Worm (Caenorhabditis elegans) whole organism, midembryonic: ENCODE measurements around the gene T13C5.2.

Experiments
- T22C8.4 ChIP-seq: fragments of 200-800 bp; sonication (Bioruptor generic); IDR thresholded peaks from 2 replicates; pipeline ENCODE4 v1.3.6; 2022; ENCODE audit warnings: missing genetic modification characterization, missing compliant biosample characterization
- cog-1 ChIP-seq: sonication (generic microtip); optimal IDR thresholded peaks from 2 replicates; lab custom pipeline; 2016; ENCODE audit warnings: missing genetic modification characterization, missing compliant biosample characterization
- flt-1 ChIP-seq: fragments of 200-800 bp; sonication (Bioruptor generic); IDR thresholded peaks from 2 replicates; pipeline ENCODE4 v1.3.6; 2022; ENCODE audit warnings: missing genetic modification characterization, missing compliant biosample characterization
- klf-2 ChIP-seq: fragments of 200-800 bp; sonication (Bioruptor generic); conservative IDR thresholded peaks from 2 replicates; pipeline ENCODE4 v1.3.6; 2022; ENCODE audit warnings: missing genetic modification reagents, missing genetic modification characterization, missing compliant biosample characterization
- med-1 ChIP-seq: sonication (generic microtip); optimal IDR thresholded peaks from 2 replicates; lab custom pipeline; 2017; ENCODE audit warnings: missing genetic modification characterization, mild to moderate bottlenecking, missing compliant biosample characterization, antibody characterized with exemption, missing genetic modification reagents; ENCODE audit not compliant: insufficient read depth
- ref-1 ChIP-seq: fragments of 200-800 bp; sonication (Bioruptor generic); conservative IDR thresholded peaks from 2 replicates; pipeline ENCODE4 v1.3.6; 2022; ENCODE audit warnings: missing genetic modification reagents, missing genetic modification characterization, missing compliant biosample characterization
- tab-1 ChIP-seq: fragments of 200-800 bp; sonication (Bioruptor generic); IDR thresholded peaks from 2 replicates; pipeline ENCODE4 v1.3.6; 2022; ENCODE audit warnings: missing genetic modification characterization, missing compliant biosample characterization
- ztf-23 ChIP-seq: fragments of 200-800 bp; sonication (Bioruptor generic); IDR thresholded peaks from 2 replicates; pipeline ENCODE4 v1.3.6; 2022; ENCODE audit warnings: missing genetic modification reagents, missing genetic modification characterization, missing compliant biosample characterization
- ztf-29 ChIP-seq: fragments of 200-800 bp; sonication (Bioruptor generic); IDR thresholded peaks from 2 replicates; pipeline ENCODE4 v1.3.6; 2022; ENCODE audit warnings: missing genetic modification reagents, missing genetic modification characterization, missing compliant biosample characterization

T13C5.2 gene

DNA sequence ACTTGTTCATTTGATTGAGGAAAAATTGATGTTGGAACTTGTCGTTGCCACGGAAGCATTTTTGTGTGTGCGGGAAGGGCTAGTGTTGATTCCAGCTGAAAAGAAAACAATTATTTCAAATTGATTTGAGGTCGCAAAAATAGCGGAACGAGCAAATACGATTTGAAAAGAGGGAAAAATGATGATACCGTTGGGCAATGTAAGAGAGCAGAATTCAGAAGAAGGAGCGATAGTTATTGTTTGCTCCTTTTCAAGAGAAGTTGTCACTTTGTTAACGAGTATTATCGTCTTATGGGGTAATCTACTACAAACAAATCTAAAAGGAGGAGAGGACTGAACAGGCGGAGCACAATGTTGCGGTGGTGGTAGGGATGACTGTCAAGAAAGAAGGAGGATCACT, 24.4 kb upstream of the T13C5.2 start, which contains the start of gene odd-2:
odd-2 (minus strand) TSS at position 101 of the 400 bp plus-strand sequence.
- TF ChIP-seq tab-1 (GFP tag; lab: Robert Waterston, UW) (no peak), cog-1 (tag; lab: Kevin White, UChicago) (no peak), klf-2 (no peak), ztf-23 (no peak), med-1 (GFP tag; lab: Kevin White, UChicago) (no peak), T22C8.4 (GFP tag; lab: Robert Waterston, UW) (no peak), ztf-29 (no peak), flt-1 (GFP tag; lab: Robert Waterston, UW) (no peak), ref-1 (no peak)

DNA sequence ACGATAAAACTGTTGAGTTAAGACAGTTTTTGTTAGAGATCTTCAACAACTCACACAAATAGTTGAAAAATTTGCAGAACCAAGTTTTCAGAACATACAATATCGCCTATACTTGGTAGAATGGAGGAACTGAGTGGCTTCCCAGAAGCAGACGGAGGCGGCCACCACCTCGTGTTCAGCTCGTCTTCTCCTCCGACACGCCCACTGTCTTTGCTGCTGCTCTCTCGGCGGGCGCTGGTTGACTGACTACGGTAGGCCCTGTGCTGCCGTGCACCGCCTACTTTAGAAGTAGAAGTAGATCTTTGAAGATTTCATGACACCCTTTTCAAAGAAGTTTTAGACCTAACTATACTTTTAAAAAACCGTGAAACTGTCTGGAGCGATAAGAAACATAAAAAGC, 22.8 kb upstream of the T13C5.2 start:
- TF ChIP-seq flt-1 (GFP tag; lab: Robert Waterston, UW) (no peak), ztf-29 (no peak), cog-1 (tag; lab: Kevin White, UChicago) (no peak), med-1 (GFP tag; lab: Kevin White, UChicago) (no peak), ref-1 (no peak), ztf-23 (no peak)

DNA sequence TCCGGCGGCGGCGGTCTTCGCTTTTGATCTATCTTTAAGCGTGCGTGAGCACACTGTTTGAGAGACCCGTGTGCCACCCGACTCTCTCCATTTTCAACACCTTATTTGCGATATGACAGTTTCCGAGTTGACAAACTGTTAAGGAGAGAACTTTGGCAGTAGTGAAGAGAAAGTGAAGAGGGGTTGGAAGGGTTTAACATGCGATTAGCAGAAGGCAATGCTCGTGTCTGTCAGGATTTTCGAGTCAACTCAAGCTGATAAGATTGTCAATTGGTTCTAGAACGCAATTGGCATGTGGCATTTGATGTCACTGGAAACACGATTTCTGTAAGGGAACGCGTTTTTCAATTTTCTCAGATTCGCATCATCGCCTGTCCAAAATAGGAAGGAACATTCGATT, 17.4 kb upstream of the T13C5.2 start:
- TF ChIP-seq flt-1 (GFP tag; lab: Robert Waterston, UW) = no peak
- TF ChIP-seq ztf-23 = no peak
- TF ChIP-seq cog-1 (tag; lab: Kevin White, UChicago) = no peak
- TF ChIP-seq tab-1 (GFP tag; lab: Robert Waterston, UW) = no peak
- TF ChIP-seq med-1 (GFP tag; lab: Kevin White, UChicago) = no peak
- TF ChIP-seq T22C8.4 (GFP tag; lab: Robert Waterston, UW) = no peak
- no peak for TF ChIP-seq klf-2
- TF ChIP-seq ref-1 = no peak

DNA sequence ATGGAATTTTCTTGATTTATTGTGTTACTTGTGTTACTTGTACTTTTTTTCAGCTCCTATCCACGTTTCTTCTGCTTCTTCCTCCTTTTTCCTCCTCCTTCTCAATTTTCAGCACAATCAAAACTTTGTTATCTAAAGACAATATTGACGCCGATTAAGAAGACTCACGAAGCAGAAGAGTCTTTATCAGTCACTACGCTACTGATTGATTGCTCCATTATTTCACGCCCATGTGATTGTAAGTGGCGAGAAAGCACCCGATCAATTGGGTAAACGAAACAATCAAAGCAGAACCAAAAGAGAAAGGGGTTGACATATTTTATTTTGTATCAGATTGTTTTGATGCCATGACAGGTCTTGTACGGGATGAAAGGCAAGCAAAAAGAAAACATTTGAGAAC, 15.6 kb upstream of the T13C5.2 start, which contains the start of gene T25B2.2:
T25B2.2 (plus strand) TSS at position 392 of the 400 bp plus-strand sequence.
- TF ChIP-seq ztf-23 = no peak
- TF ChIP-seq T22C8.4 (GFP tag; lab: Robert Waterston, UW) = no peak
- TF ChIP-seq ztf-29 = no peak
- no peak for TF ChIP-seq tab-1 (GFP tag; lab: Robert Waterston, UW)
- TF ChIP-seq klf-2 = no peak
- no peak for TF ChIP-seq flt-1 (GFP tag; lab: Robert Waterston, UW)
- TF ChIP-seq cog-1 (tag; lab: Kevin White, UChicago) = no peak
- TF ChIP-seq ref-1 = no peak
- TF ChIP-seq med-1 (GFP tag; lab: Kevin White, UChicago) = no peak

DNA sequence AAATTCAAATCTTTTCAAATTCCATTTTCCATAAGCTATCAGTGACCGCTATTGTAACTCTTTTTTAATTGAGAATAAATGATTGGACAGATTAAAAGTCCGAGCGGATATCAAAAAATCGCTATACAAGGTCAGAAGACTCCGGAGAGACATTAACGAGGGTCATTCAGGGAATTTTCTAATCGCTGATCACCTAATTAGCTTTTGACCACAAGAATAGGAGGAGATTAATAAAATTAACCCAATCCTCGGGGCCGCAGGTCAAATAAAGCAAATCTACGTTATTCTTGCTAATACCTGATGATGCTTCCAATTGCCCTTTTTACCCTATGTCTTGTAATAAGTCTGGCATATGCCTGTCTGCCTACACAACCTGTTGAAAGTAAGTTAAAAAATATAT, 11.2 kb upstream of the T13C5.2 start, which contains the start of gene T25B2.1:
T25B2.1 (plus strand) TSS at position 301 of the 400 bp plus-strand sequence.
- TF ChIP-seq tab-1 (GFP tag; lab: Robert Waterston, UW) (no peak), klf-2 (no peak), T22C8.4 (GFP tag; lab: Robert Waterston, UW) (no peak), med-1 (GFP tag; lab: Kevin White, UChicago) (no peak), ztf-23 (no peak), cog-1 (tag; lab: Kevin White, UChicago) (no peak)

DNA sequence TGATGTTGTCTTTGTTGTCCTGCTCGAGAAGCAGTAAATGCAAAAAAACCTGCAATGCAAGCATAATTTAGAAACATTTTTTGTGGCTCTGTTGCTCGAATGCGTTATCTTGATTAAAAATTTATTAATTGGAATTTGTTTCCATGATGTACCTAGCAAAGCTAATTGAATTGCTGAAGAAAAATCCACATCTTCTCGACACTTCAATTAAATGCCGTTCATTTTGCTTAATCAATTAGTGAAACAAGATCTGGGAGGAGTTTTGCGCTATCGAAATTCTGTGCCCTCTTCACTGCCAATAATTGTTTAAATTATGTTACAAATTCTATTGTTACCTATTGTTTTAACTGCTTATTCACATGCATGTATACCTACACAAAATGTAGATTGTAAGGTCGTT, 9.0 kb upstream of the T13C5.2 start, which contains the start of gene T25B2.3:
T25B2.3 (plus strand) TSS at position 301 of the 400 bp plus-strand sequence.
- TF ChIP-seq ref-1 (no peak), tab-1 (GFP tag; lab: Robert Waterston, UW) (no peak), klf-2 (no peak), flt-1 (GFP tag; lab: Robert Waterston, UW) (no peak), ztf-23 (no peak), cog-1 (tag; lab: Kevin White, UChicago) (no peak), ztf-29 (no peak), med-1 (GFP tag; lab: Kevin White, UChicago) (no peak), T22C8.4 (GFP tag; lab: Robert Waterston, UW) (no peak)

DNA sequence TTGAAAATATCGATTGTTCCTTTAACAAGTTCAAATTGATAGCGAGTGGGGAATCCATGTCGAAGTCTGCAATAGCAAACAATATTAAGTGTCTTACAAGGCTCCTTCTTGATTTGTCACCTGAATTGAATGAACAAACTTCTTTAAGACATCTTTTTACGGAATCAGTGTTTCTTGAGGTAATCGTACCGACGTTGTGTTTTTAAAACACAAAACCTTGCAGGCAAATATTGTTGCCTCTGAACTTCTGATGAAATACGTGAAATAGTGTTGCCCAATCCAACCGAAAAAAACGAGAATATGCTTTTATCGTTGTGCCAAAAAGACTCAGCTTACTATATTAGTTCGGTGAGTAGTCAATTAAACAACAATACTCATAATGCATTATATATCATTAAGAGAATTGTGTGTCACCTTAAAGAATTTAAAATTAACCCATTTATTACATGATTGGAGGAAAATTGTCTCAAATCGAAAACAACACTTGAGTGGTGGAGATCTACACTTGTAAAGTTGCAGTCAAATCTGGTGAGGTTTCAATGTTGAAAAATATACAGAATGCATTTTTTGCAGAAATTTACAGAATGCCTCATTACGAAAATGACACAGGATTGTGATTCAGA, 6.8 kb upstream of the T13C5.2 start, which contains the start of the genes T25B2.4 and T13C5.3:
T25B2.4 (plus strand) TSS at position 301 of the 623 bp plus-strand sequence.
T13C5.3 (plus strand) TSS at position 573 of the 623 bp plus-strand sequence.
- TF ChIP-seq med-1 (GFP tag; lab: Kevin White, UChicago) = no peak
- TF ChIP-seq ref-1 = no peak
- TF ChIP-seq T22C8.4 (GFP tag; lab: Robert Waterston, UW) = no peak

DNA sequence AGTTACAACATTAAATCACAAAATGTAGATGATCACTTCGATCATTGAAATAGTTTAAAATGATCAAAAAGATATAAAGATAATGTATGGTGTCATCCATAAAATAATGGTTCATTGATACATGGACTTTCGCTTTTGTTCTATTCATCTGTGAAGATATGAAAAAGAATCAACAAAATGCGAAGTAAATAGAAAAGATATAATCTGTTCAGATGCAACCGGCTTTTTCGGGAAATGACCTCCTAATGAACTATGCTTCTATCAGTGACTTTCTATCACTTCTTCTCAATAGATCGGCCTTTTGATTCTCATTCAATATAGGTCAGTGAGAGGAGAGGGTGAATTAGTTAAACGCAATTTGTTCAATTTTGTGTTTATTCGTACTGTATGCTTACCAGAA, 5.8 kb upstream of the T13C5.2 start:
- TF ChIP-seq ref-1 (no peak), cog-1 (tag; lab: Kevin White, UChicago) (no peak), tab-1 (GFP tag; lab: Robert Waterston, UW) (no peak), ztf-23 (no peak)

DNA sequence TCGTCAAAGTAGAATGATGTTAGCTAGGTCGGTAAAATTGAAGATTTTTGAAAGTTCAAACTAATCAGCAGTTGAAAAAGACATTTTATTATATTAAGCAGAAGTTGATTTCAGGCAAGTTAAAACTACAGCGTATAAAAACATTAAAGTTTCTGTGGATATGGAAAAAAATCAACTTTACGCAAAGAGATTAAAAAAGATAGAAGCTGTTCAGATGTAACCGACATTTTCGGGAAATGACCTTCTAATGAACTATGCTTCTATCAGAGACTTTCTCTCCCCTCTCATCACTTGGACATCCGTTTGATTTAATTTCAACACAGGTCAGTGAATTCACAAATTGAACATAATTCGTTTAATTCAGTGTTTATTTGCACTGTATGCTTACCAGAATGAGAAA, 4.5 kb upstream of the T13C5.2 start, which contains the start of gene T13C5.7:
T13C5.7 (plus strand) TSS at position 301 of the 400 bp plus-strand sequence.
- TF ChIP-seq flt-1 (GFP tag; lab: Robert Waterston, UW) = no peak
- TF ChIP-seq ztf-23 = no peak

DNA sequence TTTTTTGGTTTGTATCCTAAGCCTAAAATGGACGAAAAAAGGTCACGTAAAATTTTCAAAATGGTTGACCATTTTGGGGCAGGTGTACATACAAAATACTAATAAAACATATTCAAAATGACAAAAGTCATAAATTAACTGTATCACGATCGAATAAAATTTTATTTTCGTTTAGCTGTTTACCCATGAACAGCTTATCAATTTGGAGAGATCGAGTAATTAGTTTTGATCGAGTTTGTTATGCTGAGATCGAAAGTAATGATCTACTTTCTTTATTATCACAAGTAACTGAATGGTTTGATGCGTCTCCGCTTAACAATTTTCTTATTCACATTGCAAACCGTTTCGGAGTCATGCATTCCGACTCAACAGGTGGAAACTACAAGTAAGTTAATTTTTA, 3.0 kb downstream of the T13C5.2 start, which contains the start of gene T13C5.10:
T13C5.10 (plus strand) TSS at position 301 of the 400 bp plus-strand sequence.
- TF ChIP-seq med-1 (GFP tag; lab: Kevin White, UChicago) (no peak), ztf-23 (no peak), T22C8.4 (GFP tag; lab: Robert Waterston, UW) (no peak), flt-1 (GFP tag; lab: Robert Waterston, UW) (no peak), tab-1 (GFP tag; lab: Robert Waterston, UW) (no peak), cog-1 (tag; lab: Kevin White, UChicago) (no peak), klf-2 (no peak), ztf-29 (no peak), ref-1 (no peak)
